Fruit fly (Drosophila melanogaster) whole organism, embryonic: Measurements from ENCODE around the gene CG13024.

Experiments used
- Abd-B ChIP-seq: fragments of 200-800 bp; sonication (Bioruptor generic); optimal IDR thresholded peaks from 2 replicates; lab custom pipeline; 2018; ENCODE audit warnings: missing biosample characterization, mild to moderate bottlenecking, missing genetic modification characterization, moderate library complexity
- Atf-2 ChIP-seq: fragments of 200-800 bp; sonication (Bioruptor generic); optimal IDR thresholded peaks from 2 replicates; lab custom pipeline; 2016; ENCODE audit warnings: missing biosample characterization, missing genetic modification characterization
- Atf6 ChIP-seq: fragments of 200-800 bp; sonication (Bioruptor generic); IDR thresholded peaks from 2 replicates; pipeline ENCODE4 v1.3.6; 2022; ENCODE audit warnings: missing biosample characterization, missing genetic modification characterization
- CG10267 ChIP-seq: fragments of 200-800 bp; sonication (Bioruptor generic); optimal IDR thresholded peaks from 2 replicates; lab custom pipeline; 2018; ENCODE audit warnings: missing biosample characterization, mild to moderate bottlenecking, missing genetic modification characterization, moderate library complexity
- CG10654 ChIP-seq: fragments of 200-800 bp; sonication (Bioruptor generic); optimal IDR thresholded peaks from 2 replicates; lab custom pipeline; 2016; ENCODE audit warnings: missing biosample characterization, missing genetic modification characterization
- CG11456 ChIP-seq: fragments of 200-800 bp; sonication (Bioruptor generic); IDR thresholded peaks from 3 replicates; pipeline ENCODE4 v1.3.6; 2022; ENCODE audit warnings: missing biosample characterization, missing genetic modification characterization
- CG12104 ChIP-seq: fragments of 200-800 bp; sonication (Bioruptor generic); optimal IDR thresholded peaks from 3 replicates; lab custom pipeline; 2016; ENCODE audit warnings: missing biosample characterization, missing genetic modification characterization
- CG12659 ChIP-seq: fragments of 200-800 bp; sonication (Bioruptor generic); optimal IDR thresholded peaks from 3 replicates; lab custom pipeline; 2017; ENCODE audit warnings: mild to moderate bottlenecking, missing biosample characterization, missing genetic modification reagents, missing genetic modification characterization
- CG13424 ChIP-seq: fragments of 200-800 bp; sonication (Bioruptor generic); optimal IDR thresholded peaks from 2 replicates; lab custom pipeline; 2019; ENCODE audit warnings: missing biosample characterization, mild to moderate bottlenecking, missing genetic modification characterization, moderate library complexity
- CG16813 ChIP-seq: fragments of 200-800 bp; sonication (Bioruptor generic); IDR thresholded peaks from 3 replicates; pipeline ENCODE4 v1.3.6; 2022; ENCODE audit warnings: missing biosample characterization, missing genetic modification characterization; ENCODE audit not compliant: partially characterized antibody
- CG16863 ChIP-seq: fragments of 200-800 bp; sonication (Bioruptor generic); optimal IDR thresholded peaks from 3 replicates; lab custom pipeline; 2016; ENCODE audit warnings: missing biosample characterization, missing genetic modification characterization
- CG34224 ChIP-seq: fragments of 200-800 bp; sonication (Bioruptor generic); IDR thresholded peaks from 3 replicates; pipeline ENCODE4 v1.3.6; 2022; ENCODE audit warnings: missing biosample characterization, missing genetic modification characterization; ENCODE audit not compliant: partially characterized antibody
- CG8290 ChIP-seq, 3 experiments: fragments of 200-800 bp; sonication (Bioruptor generic); optimal IDR thresholded peaks; 2 replicates each; lab custom pipeline; 2016 to 2019; ENCODE audit warnings: missing biosample characterization in 3 of 3, missing genetic modification characterization in 3 of 3, mild to moderate bottlenecking in 2 of 3, moderate library complexity in 1 of 3
- CG9215 ChIP-seq: fragments of 200-800 bp; sonication (Bioruptor generic); IDR thresholded peaks from 2 replicates; pipeline ENCODE4 v1.3.6; 2022; ENCODE audit warnings: missing biosample characterization, missing genetic modification characterization
- CoRest ChIP-seq: fragments of 200-800 bp; sonication (Bioruptor generic); optimal IDR thresholded peaks from 3 replicates; lab custom pipeline; 2018; ENCODE audit warnings: missing biosample characterization, mild to moderate bottlenecking, missing genetic modification characterization, moderate library complexity
- Dek ChIP-seq: fragments of 200-800 bp; sonication (Bioruptor generic); optimal IDR thresholded peaks from 3 replicates; lab custom pipeline; 2019; ENCODE audit warnings: missing biosample characterization, mild to moderate bottlenecking, missing genetic modification characterization, moderate library complexity
- Dref ChIP-seq: fragments of 200-800 bp; sonication (Bioruptor generic); IDR thresholded peaks from 2 replicates; pipeline ENCODE4 v1.3.6; 2022; ENCODE audit warnings: missing biosample characterization, missing genetic modification characterization
- Drgx ChIP-seq: fragments of 200-800 bp; sonication (Bioruptor generic); IDR thresholded peaks from 2 replicates; pipeline ENCODE4 v1.3.6; 2022; ENCODE audit warnings: missing biosample characterization, missing genetic modification characterization
- HLH54F ChIP-seq: fragments of 200-800 bp; sonication (Bioruptor generic); optimal IDR thresholded peaks from 3 replicates; lab custom pipeline; 2016; ENCODE audit warnings: missing biosample characterization, missing genetic modification characterization
- Hand ChIP-seq: fragments of 200-800 bp; sonication (Bioruptor generic); optimal IDR thresholded peaks from 2 replicates; lab custom pipeline; 2017; ENCODE audit warnings: mild to moderate bottlenecking, missing biosample characterization, missing genetic modification reagents, missing genetic modification characterization
- Opbp ChIP-seq: fragments of 200-800 bp; sonication (Bioruptor generic); IDR thresholded peaks from 3 replicates; pipeline ENCODE4 v1.3.6; 2022; ENCODE audit warnings: missing biosample characterization, missing genetic modification characterization; ENCODE audit not compliant: partially characterized antibody
- Pdp1 ChIP-seq, 2 experiments: fragments of 200-800 bp; sonication (Bioruptor generic); optimal IDR thresholded peaks; 3 replicates each; lab custom pipeline; 2016; ENCODE audit warnings: missing biosample characterization in 2 of 2, missing genetic modification characterization in 2 of 2, mild to moderate bottlenecking in 1 of 2, moderate library complexity in 1 of 2
- Poxn ChIP-seq: fragments of 200-800 bp; sonication (Bioruptor generic); IDR thresholded peaks from 2 replicates; pipeline ENCODE4 v1.3.6; 2022; ENCODE audit warnings: missing biosample characterization, missing genetic modification characterization
- Side ChIP-seq: fragments of 200-800 bp; sonication (Bioruptor generic); optimal IDR thresholded peaks from 2 replicates; lab custom pipeline; 2016; ENCODE audit warnings: missing biosample characterization, missing genetic modification characterization
- Six4 ChIP-seq: fragments of 200-800 bp; sonication (Bioruptor generic); optimal IDR thresholded peaks from 2 replicates; lab custom pipeline; 2016; ENCODE audit warnings: missing biosample characterization, missing genetic modification characterization
- Sry-β ChIP-seq: fragments of 200-800 bp; sonication (Bioruptor generic); optimal IDR thresholded peaks from 2 replicates; lab custom pipeline; 2018; ENCODE audit warnings: missing biosample characterization, mild to moderate bottlenecking, missing genetic modification characterization, moderate library complexity
- Sry-δ ChIP-seq: fragments of 200-800 bp; sonication (Bioruptor generic); optimal IDR thresholded peaks from 2 replicates; lab custom pipeline; 2016; ENCODE audit warnings: missing biosample characterization, missing genetic modification characterization
- amos ChIP-seq: fragments of 200-800 bp; sonication (Bioruptor generic); IDR thresholded peaks from 2 replicates; pipeline ENCODE4 v1.3.6; 2022; ENCODE audit warnings: missing biosample characterization, missing genetic modification characterization; ENCODE audit not compliant: partially characterized antibody
- ap ChIP-seq: fragments of 200-800 bp; sonication (Bioruptor generic); IDR thresholded peaks from 2 replicates; pipeline ENCODE4 v1.3.6; 2022; ENCODE audit warnings: missing biosample characterization, missing genetic modification characterization
- az2 ChIP-seq: fragments of 200-800 bp; sonication (Bioruptor generic); optimal IDR thresholded peaks from 3 replicates; lab custom pipeline; 2016; ENCODE audit warnings: missing biosample characterization, missing genetic modification characterization
- cato ChIP-seq: fragments of 200-800 bp; sonication (Bioruptor generic); optimal IDR thresholded peaks from 2 replicates; lab custom pipeline; 2016; ENCODE audit warnings: missing biosample characterization, missing genetic modification characterization, borderline replicate concordance
- crp ChIP-seq, 2 experiments: fragments of 200-800 bp; sonication (Bioruptor generic); optimal IDR thresholded peaks; 2 replicates in 1 of 2; 3 replicates in 1 of 2; lab custom pipeline; 2017; ENCODE audit warnings: missing biosample characterization in 2 of 2, missing genetic modification characterization in 2 of 2, mild to moderate bottlenecking in 1 of 2, moderate library complexity in 1 of 2
- fd3F ChIP-seq: fragments of 200-800 bp; sonication (Bioruptor generic); optimal IDR thresholded peaks from 2 replicates; lab custom pipeline; 2018; ENCODE audit warnings: missing biosample characterization, mild to moderate bottlenecking, missing genetic modification characterization, moderate library complexity
- fd64A ChIP-seq: fragments of 200-800 bp; sonication (Bioruptor generic); optimal IDR thresholded peaks from 3 replicates; lab custom pipeline; 2018; ENCODE audit warnings: missing biosample characterization, mild to moderate bottlenecking, missing genetic modification characterization
- fu2 ChIP-seq: fragments of 200-800 bp; sonication (Bioruptor generic); optimal IDR thresholded peaks from 2 replicates; lab custom pipeline; 2016; ENCODE audit warnings: missing biosample characterization, missing genetic modification characterization
- gcm2 ChIP-seq: fragments of 200-800 bp; sonication (Bioruptor generic); optimal IDR thresholded peaks from 2 replicates; lab custom pipeline; 2016; ENCODE audit warnings: missing biosample characterization, missing genetic modification characterization
- gro ChIP-seq: fragments of 200-800 bp; sonication (Bioruptor generic); optimal IDR thresholded peaks from 2 replicates; lab custom pipeline; 2016; ENCODE audit warnings: missing biosample characterization, missing genetic modification characterization
- ham ChIP-seq: fragments of 200-800 bp; sonication (Bioruptor generic); IDR thresholded peaks from 2 replicates; pipeline ENCODE4 v1.3.6; 2022; ENCODE audit warnings: missing biosample characterization, missing genetic modification characterization
- ind ChIP-seq: fragments of 200-800 bp; sonication (Bioruptor generic); optimal IDR thresholded peaks from 3 replicates; lab custom pipeline; 2016; ENCODE audit warnings: missing biosample characterization, missing genetic modification characterization
- jumu ChIP-seq: fragments of 200-800 bp; sonication (Bioruptor generic); optimal IDR thresholded peaks from 3 replicates; lab custom pipeline; 2016; ENCODE audit warnings: missing biosample characterization, missing genetic modification characterization
- lmd ChIP-seq: fragments of 200-800 bp; sonication (Bioruptor generic); IDR thresholded peaks from 2 replicates; pipeline ENCODE4 v1.3.6; 2022; ENCODE audit warnings: missing biosample characterization, missing genetic modification characterization
- pan ChIP-seq, 4 experiments: fragments of >200 bp in 3 of 4; fragments of 200-800 bp in 1 of 4; sonication (Bioruptor generic) in 1 of 4; optimal IDR thresholded peaks in 3 of 4; IDR thresholded peaks in 1 of 4; 2 replicates each; pipeline versions ENCODE4 v1.3.6 to Lab custom; 2017 to 2022; ENCODE audit warnings: missing biosample characterization in 2 of 4, missing genetic modification characterization in 2 of 4, mixed read lengths in 1 of 4
- pfk ChIP-seq: fragments of 200-800 bp; sonication (Bioruptor generic); optimal IDR thresholded peaks from 2 replicates; lab custom pipeline; 2018; ENCODE audit warnings: missing biosample characterization, mild to moderate bottlenecking, missing genetic modification characterization, moderate library complexity
- slbo ChIP-seq: fragments of 200-800 bp; sonication (Bioruptor generic); IDR thresholded peaks from 2 replicates; pipeline ENCODE4 v1.3.6; 2022; ENCODE audit warnings: missing biosample characterization, missing genetic modification characterization
- sna ChIP-seq: fragments of 200-800 bp; sonication (Bioruptor generic); IDR thresholded peaks from 2 replicates; pipeline ENCODE4 v1.3.6; 2022; ENCODE audit warnings: missing biosample characterization, missing genetic modification characterization; ENCODE audit not compliant: partially characterized antibody
- unpg ChIP-seq: fragments of 200-800 bp; sonication (Bioruptor generic); optimal IDR thresholded peaks from 3 replicates; lab custom pipeline; 2018; ENCODE audit warnings: missing biosample characterization, mild to moderate bottlenecking, missing genetic modification characterization, moderate library complexity
- vvl ChIP-seq: fragments of 200-800 bp; sonication (Bioruptor generic); IDR thresholded peaks from 2 replicates; pipeline ENCODE4 v1.3.6; 2022; ENCODE audit warnings: missing biosample characterization, missing genetic modification characterization

The CG13024 gene

DNA sequence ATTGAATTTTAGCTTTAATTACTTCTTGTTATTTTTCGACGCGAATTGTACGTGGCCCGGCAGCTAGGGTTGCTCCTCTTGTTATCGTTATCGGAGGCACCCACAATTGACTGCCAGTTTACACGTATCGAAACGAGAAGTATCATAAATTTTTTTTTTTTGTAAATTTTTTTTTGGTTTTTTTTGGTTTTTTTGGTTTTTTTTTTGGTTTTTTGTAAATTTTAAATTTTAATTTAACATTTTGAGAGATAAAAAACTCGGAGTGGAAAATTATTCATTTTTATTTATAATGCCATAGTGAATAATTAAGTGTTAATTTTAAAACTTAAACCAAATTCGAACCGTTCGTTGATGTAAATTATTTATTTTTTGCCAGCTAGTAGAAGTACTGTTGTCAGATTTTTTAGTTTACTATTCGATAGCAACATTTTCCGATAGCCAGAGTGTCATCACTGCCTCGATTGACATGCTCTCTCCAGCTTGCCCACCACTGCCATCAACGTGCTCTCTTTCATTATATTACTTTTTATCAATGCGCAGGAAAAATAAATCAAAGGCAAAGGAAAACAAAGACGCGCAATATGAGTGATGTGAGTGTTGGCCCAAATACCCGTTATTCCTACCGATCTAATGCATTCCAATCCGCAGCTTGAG lies 16.2 kb upstream of the CG13024 start, which contains the start of the genes kud and Zcchc7 (continued):
- TF ChIP-seq CoRest, result peak; percentile 85
- TF ChIP-seq CG13424 (tag; lab: Kevin White, UChicago), result peak; percentile 82
- peak; percentile 47 for TF ChIP-seq Abd-B (GFP tag; lab: Kevin White, UChicago)
- peak; percentile 22 for TF ChIP-seq Side (GFP tag; lab: Kevin White, UChicago)
- TF ChIP-seq fu2, result peak; percentile 28
- TF ChIP-seq Sry-δ (GFP tag; lab: Kevin White, UChicago), result peak; percentile 88
- TF ChIP-seq CG11456 (GFP tag; lab: Robert Waterston, UW), result no peak
- peak; percentile 32; the same call in 1 of the 2 replicates for TF ChIP-seq CG9215
- TF ChIP-seq fd64A (GFP tag; lab: Kevin White, UChicago), result no peak
- TF ChIP-seq CG12104 (GFP tag; lab: Kevin White, UChicago), result peak; percentile 55
- peak; percentile 32; the same call in 2 of the 3 replicates for TF ChIP-seq CG34224 (GFP tag; lab: Robert Waterston, UW)
- TF ChIP-seq ap (GFP tag; lab: Robert Waterston, UW), result no peak
- TF ChIP-seq az2 (GFP tag; lab: Kevin White, UChicago), result peak; percentile 60
- peak; percentile 60 for TF ChIP-seq slbo (GFP tag; lab: Robert Waterston, UW)
- peak; percentile 30 for TF ChIP-seq cato (GFP tag; lab: Kevin White, UChicago)
- TF ChIP-seq vvl (GFP tag; lab: Robert Waterston, UW), result peak; percentile 10; the same call in 1 of the 2 replicates
- TF ChIP-seq CG12659 (GFP tag; lab: Kevin White, UChicago), result peak; percentile 85
- 0 out of 2 replicates have a peak, but pooled peaks have one; percentile 58 for TF ChIP-seq Atf6 (GFP tag; lab: Robert Waterston, UW)
- peak; percentile 13 for TF ChIP-seq CG16863 (GFP tag; lab: Kevin White, UChicago)
- peak; percentile 66 for TF ChIP-seq Dek (tag; lab: Kevin White, UChicago)
- TF ChIP-seq jumu (GFP tag; lab: Kevin White, UChicago), result no peak
- TF ChIP-seq Drgx (GFP tag; lab: Robert Waterston, UW), result 0 out of 2 replicates have a peak, but pooled peaks have one; percentile 7
- no peak for TF ChIP-seq Poxn (GFP tag; lab: Robert Waterston, UW)
- peak; percentile 82 for TF ChIP-seq Sry-β (GFP tag; lab: Kevin White, UChicago)
- peak; percentile 51; the same call in 2 of the 3 replicates for TF ChIP-seq CG16813 (GFP tag; lab: Robert Waterston, UW)
- TF ChIP-seq fd3F (GFP tag; lab: Kevin White, UChicago), result peak; percentile 56
- TF ChIP-seq ham (GFP tag; lab: Robert Waterston, UW), result no peak
- TF ChIP-seq pfk (GFP tag; lab: Kevin White, UChicago), result no peak
- TF ChIP-seq CG10654, result peak; percentile 42
- peak; percentile 90 for TF ChIP-seq CG8290 (GFP tag; optimal IDR thresholded peaks at IDR 0.05; lab: Kevin White, UChicago)
- TF ChIP-seq CG8290 (tag; optimal IDR thresholded peaks at IDR 0.05; lab: Kevin White, UChicago), result peak in 1 of 2 experiments; percentile 55
- TF ChIP-seq gro, result peak; percentile 33
- TF ChIP-seq Pdp1 (GFP tag; optimal IDR thresholded peaks at IDR 0.05; lab: Kevin White, UChicago), result peak in 1 of 2 experiments; percentile 52
- peak; percentile 71 for TF ChIP-seq Dref (GFP tag; lab: Robert Waterston, UW)
- peak; percentile 69 for TF ChIP-seq CG10267 (tag; lab: Kevin White, UChicago)
- peak; percentile 48 for TF ChIP-seq ind
- TF ChIP-seq Six4 (GFP tag; lab: Kevin White, UChicago), result peak; percentile 7
- no peak for TF ChIP-seq Opbp (GFP tag; lab: Robert Waterston, UW)
- TF ChIP-seq lmd, result peak; percentile 19; the same call in 1 of the 2 replicates
- TF ChIP-seq amos (GFP tag; lab: Robert Waterston, UW), result peak; percentile 24; the same call in 1 of the 2 replicates
- no peak for TF ChIP-seq pan (optimal IDR thresholded peaks at IDR 0.05; lab: Kevin White, UChicago)
- peak in 1 of 2 experiments; percentile 13 for TF ChIP-seq pan (GFP tag; optimal IDR thresholded peaks at IDR 0.05 in 1 of 2, IDR thresholded peaks at IDR 0.05 in 1 of 2)
- TF ChIP-seq Atf-2, result peak; percentile 50
- peak in 1 of 2 experiments; percentile 6 for TF ChIP-seq crp (GFP tag; optimal IDR thresholded peaks at IDR 0.05; lab: Kevin White, UChicago)
- peak; percentile 21 for TF ChIP-seq gcm2 (GFP tag; lab: Kevin White, UChicago)
- peak; percentile 64 for TF ChIP-seq HLH54F (GFP tag; lab: Kevin White, UChicago)
- peak; percentile 58 for TF ChIP-seq Hand (GFP tag; lab: Kevin White, UChicago)
- TF ChIP-seq unpg (GFP tag; lab: Kevin White, UChicago), result no peak
- TF ChIP-seq sna, result peak; percentile 18; the same call in 1 of the 2 replicates
